Worm (Caenorhabditis elegans) whole organism, L4 larva: ENCODE measurements around the gene glr-4.

Experiments used
- ama-1 ChIP-seq: fragments of 150-350 bp; optimal IDR thresholded peaks from 2 replicates; lab custom pipeline; 2014; ENCODE audit warnings: inconsistent platforms, mixed read lengths
- ceh-28 ChIP-seq: fragments of 150-350 bp; optimal IDR thresholded peaks from 2 replicates; lab custom pipeline; 2014; ENCODE audit warnings: missing biosample characterization, missing genetic modification reagents, missing genetic modification characterization
- ceh-82 ChIP-seq: sonication (generic microtip); optimal IDR thresholded peaks from 2 replicates; lab custom pipeline; 2017; ENCODE audit warnings: missing biosample characterization, missing genetic modification characterization
- ces-1 ChIP-seq: fragments of 150-350 bp; sonication (generic microtip); optimal IDR thresholded peaks from 4 replicates; lab custom pipeline; 2014; ENCODE audit warnings: missing biosample characterization, missing genetic modification reagents, missing genetic modification characterization
- daf-12 ChIP-seq: fragments of 150-350 bp; optimal IDR thresholded peaks from 2 replicates; lab custom pipeline; 2014; ENCODE audit warnings: missing biosample characterization, missing genetic modification reagents, missing genetic modification characterization
- fos-1 ChIP-seq: fragments of 150-350 bp; optimal IDR thresholded peaks from 2 replicates; lab custom pipeline; 2014; ENCODE audit warnings: missing biosample characterization, missing genetic modification characterization
- hlh-30 ChIP-seq: sonication (generic microtip); optimal IDR thresholded peaks from 2 replicates; lab custom pipeline; 2017; ENCODE audit warnings: antibody characterized with exemption, mild to moderate bottlenecking, missing genetic modification characterization, missing compliant biosample characterization; ENCODE audit not compliant: insufficient read depth
- jun-1 ChIP-seq: fragments of 150-350 bp; optimal IDR thresholded peaks from 2 replicates; lab custom pipeline; 2014; ENCODE audit warnings: missing biosample characterization, missing genetic modification reagents, missing genetic modification characterization
- lin-15B ChIP-seq: fragments of 150-350 bp; sonication (generic microtip); optimal IDR thresholded peaks from 3 replicates; lab custom pipeline; 2014; ENCODE audit warnings: missing biosample characterization, missing genetic modification characterization
- nhr-6 ChIP-seq: fragments of 150-350 bp; optimal IDR thresholded peaks from 2 replicates; lab custom pipeline; 2014; ENCODE audit warnings: missing biosample characterization, missing genetic modification characterization
- saeg-2 ChIP-seq: fragments of 200-800 bp; sonication (Bioruptor generic); IDR thresholded peaks from 2 replicates; pipeline ENCODE4 v1.3.6; 2022; ENCODE audit warnings: missing genetic modification reagents, missing genetic modification characterization, missing compliant biosample characterization
- snpc-4 ChIP-seq: fragments of 150-350 bp; optimal IDR thresholded peaks from 2 replicates; lab custom pipeline; 2014; ENCODE audit warnings: missing biosample characterization, missing genetic modification characterization
- tra-1 ChIP-seq: fragments of 200-800 bp; sonication (Bioruptor generic); IDR thresholded peaks from 2 replicates; pipeline ENCODE4 v1.3.6; 2022; ENCODE audit warnings: missing genetic modification reagents, missing genetic modification characterization, missing compliant biosample characterization

- TF ChIP-seq lin-15B (tag; lab: Kevin White, UChicago) (no peak), snpc-4 (tag; lab: Kevin White, UChicago) (no peak), tra-1 (GFP tag; lab: Robert Waterston, UW) (no peak), ces-1 (GFP tag; lab: Kevin White, UChicago) (no peak), fos-1 (tag; lab: Kevin White, UChicago) (no peak), nhr-6 (tag; lab: Kevin White, UChicago) (no peak), saeg-2 (no peak), daf-12 (tag; lab: Kevin White, UChicago) (no peak), hlh-30 (tag; lab: Kevin White, UChicago) (no peak), ama-1 (lab: Kevin White, UChicago) (no peak), ceh-82 (no peak), jun-1 (tag; lab: Kevin White, UChicago) (no peak), ceh-28 (tag; lab: Kevin White, UChicago) (no peak)
These were observed 13.0 kb downstream of the glr-4 start, which contains the start of the genes snpc-1.1 and spdl-1 for ce11 chrII:7781102-7781616.
